Worm (Caenorhabditis elegans): ENCODE measurements around the gene sru-3.

DNA sequence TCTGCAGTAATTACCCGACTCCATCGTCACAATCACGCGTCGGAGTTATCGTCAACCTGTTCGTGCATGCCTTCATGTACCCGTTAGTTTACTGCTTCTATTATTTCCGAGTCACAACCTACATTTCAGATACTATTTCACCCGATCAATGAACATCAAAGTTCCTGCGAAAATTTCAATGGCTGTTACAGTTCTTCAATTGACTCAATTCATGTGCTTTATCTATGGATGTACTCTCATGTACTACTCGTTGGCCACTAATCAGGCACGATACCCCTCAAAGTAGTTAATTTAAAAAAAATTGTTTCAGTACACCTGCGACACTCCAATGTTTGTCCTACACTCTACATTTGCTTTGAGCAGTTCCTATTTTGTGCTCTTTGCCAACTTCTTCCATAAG is 34.4 kb downstream of the sru-3 start:
- no peak for TF ChIP-seq cog-1 (tag; optimal IDR thresholded peaks at IDR 0.05)
- no peak for TF ChIP-seq T22C8.4 (GFP tag; IDR thresholded peaks at IDR 0.05)
- TF ChIP-seq ztf-29 (GFP tag; IDR thresholded peaks at IDR 0.05) = no peak
- no peak for TF ChIP-seq flt-1 (GFP tag; IDR thresholded peaks at IDR 0.05)
- TF ChIP-seq med-1 (GFP tag; optimal IDR thresholded peaks at IDR 0.05; ENCODE audit: insufficient read depth) = no peak

All from whole organism, midembryonic.